Fruit fly (Drosophila melanogaster): Measurements from ENCODE around the gene Nop56.

The Nop56 gene

dm6 chr3R:22423996-22424395, 3.1 kb upstream of the Nop56 start (continued):
- TF ChIP-seq lbe (GFP tag; optimal IDR thresholded peaks at IDR 0.05): peak; percentile 8

DNA sequence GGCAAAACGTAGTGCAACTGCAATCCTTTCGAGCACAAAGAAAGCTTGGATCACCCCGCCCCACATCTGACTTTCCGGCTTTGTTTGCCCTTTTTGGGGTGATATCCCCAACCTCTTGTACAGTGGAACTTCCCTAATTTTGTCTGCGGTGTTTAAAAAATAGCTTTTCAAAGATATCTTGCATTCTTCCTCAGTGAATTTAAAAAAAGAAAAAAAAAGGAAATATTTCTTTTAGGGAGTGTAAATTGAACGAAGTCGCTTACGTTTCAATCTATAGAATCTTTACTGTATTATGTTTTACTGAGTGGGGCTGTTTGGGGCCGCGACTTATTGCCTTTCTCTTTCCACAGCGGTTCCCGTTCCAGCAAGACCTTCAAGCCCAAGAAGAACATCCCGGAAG, 750 bp upstream of the Nop56 start:
- TF ChIP-seq CG6272 (GFP tag; IDR thresholded peaks at IDR 0.05) (0 out of 2 replicates have a peak, but pooled peaks have one; percentile 48), emc (GFP tag; optimal IDR thresholded peaks at IDR 0.05) (no peak), Usf (GFP tag; optimal IDR thresholded peaks at IDR 0.05) (no peak), CG8290 (GFP tag; optimal IDR thresholded peaks at IDR 0.05) (no peak), CG8290 (tag; optimal IDR thresholded peaks at IDR 0.05) (no peak), peb (GFP tag; IDR thresholded peaks at IDR 0.05) (no peak), CG14710 (tag; optimal IDR thresholded peaks at IDR 0.05) (no peak), Dbx (GFP tag; IDR thresholded peaks at IDR 0.05) (peak; percentile 70; the same call in 2 of the 3 replicates), sqz (GFP tag; optimal IDR thresholded peaks at IDR 0.05) (no peak), mld (GFP tag; IDR thresholded peaks at IDR 0.05; ENCODE audit: partially characterized antibody) (no peak), CG18619 (GFP tag; optimal IDR thresholded peaks at IDR 0.05) (peak; percentile 30), CG6654 (GFP tag; optimal IDR thresholded peaks at IDR 0.05) (no peak), CG11247 (GFP tag; IDR thresholded peaks at IDR 0.05) (peak; percentile 63; the same call in 1 of the 2 replicates), hth (optimal IDR thresholded peaks at IDR 0.05) (no peak), CG4820 (GFP tag; optimal IDR thresholded peaks at IDR 0.05) (peak; percentile 26), Opbp (GFP tag; IDR thresholded peaks at IDR 0.05; ENCODE audit: partially characterized antibody) (no peak), CG9437 (GFP tag; optimal IDR thresholded peaks at IDR 0.05) (no peak), CG14667 (GFP tag; IDR thresholded peaks at IDR 0.05) (peak; percentile 63), mirr (GFP tag; optimal IDR thresholded peaks at IDR 0.05) (no peak), zfh1 (GFP tag; IDR thresholded peaks at IDR 0.05) (peak; percentile 61; the same call in 2 of the 3 replicates), CrebB (tag; optimal IDR thresholded peaks at IDR 0.05) (no peak), lilli (GFP tag; optimal IDR thresholded peaks at IDR 0.05) (peak; percentile 64), CG17361 (GFP tag; IDR thresholded peaks at IDR 0.05) (peak; percentile 47; the same call in 1 of the 3 replicates), br (optimal IDR thresholded peaks at IDR 0.05) (no peak), MBD-R2 (GFP tag; IDR thresholded peaks at IDR 0.05) (peak; percentile 54; the same call in 1 of the 2 replicates), MESR4 (GFP tag; optimal IDR thresholded peaks at IDR 0.05) (no peak), Oli (tag; optimal IDR thresholded peaks at IDR 0.05) (no peak), bigmax (GFP tag; optimal IDR thresholded peaks at IDR 0.05) (no peak), Pdp1 (GFP tag; optimal IDR thresholded peaks at IDR 0.05) (peak; percentile 67 to 75), Hmx (GFP tag; optimal IDR thresholded peaks at IDR 0.05) (no peak), CG9609 (GFP tag; optimal IDR thresholded peaks at IDR 0.05) (no peak), dysf (GFP tag; IDR thresholded peaks at IDR 0.05) (peak; percentile 84), CG9215 (GFP tag; IDR thresholded peaks at IDR 0.05) (peak; percentile 68), Abd-B (GFP tag; optimal IDR thresholded peaks at IDR 0.05) (no peak), Poxn (GFP tag; IDR thresholded peaks at IDR 0.05) (0 out of 2 replicates have a peak, but pooled peaks have one; percentile 36), CG33557 (GFP tag; optimal IDR thresholded peaks at IDR 0.05) (peak; percentile 32), gsb-n (tag; optimal IDR thresholded peaks at IDR 0.05) (no peak), Xrp1 (GFP tag; IDR thresholded peaks at IDR 0.05) (peak; percentile 78), CG31388 (GFP tag; optimal IDR thresholded peaks at IDR 0.05) (no peak), CG15269 (tag; optimal IDR thresholded peaks at IDR 0.05) (no peak), wek (GFP tag; optimal IDR thresholded peaks at IDR 0.05) (no peak), Spps (tag; optimal IDR thresholded peaks at IDR 0.05) (no peak), Nf-YC (tag; optimal IDR thresholded peaks at IDR 0.05) (no peak), pnt (GFP tag; optimal IDR thresholded peaks at IDR 0.05) (no peak), CG7839 (tag; optimal IDR thresholded peaks at IDR 0.05) (no peak), HmgD (GFP tag; optimal IDR thresholded peaks at IDR 0.05) (no peak), Doc2 (GFP tag; IDR thresholded peaks at IDR 0.05) (no peak), ase (GFP tag; IDR thresholded peaks at IDR 0.05) (peak; percentile 56; the same call in 1 of the 3 replicates), CG16815 (GFP tag; optimal IDR thresholded peaks at IDR 0.05) (peak; percentile 40), NFAT (GFP tag; IDR thresholded peaks at IDR 0.05) (peak; percentile 70; the same call in 1 of the 2 replicates)

Data from whole organism, embryonic.